Fruit fly (Drosophila melanogaster): Measurements from ENCODE around the gene CG7029.

DNA sequence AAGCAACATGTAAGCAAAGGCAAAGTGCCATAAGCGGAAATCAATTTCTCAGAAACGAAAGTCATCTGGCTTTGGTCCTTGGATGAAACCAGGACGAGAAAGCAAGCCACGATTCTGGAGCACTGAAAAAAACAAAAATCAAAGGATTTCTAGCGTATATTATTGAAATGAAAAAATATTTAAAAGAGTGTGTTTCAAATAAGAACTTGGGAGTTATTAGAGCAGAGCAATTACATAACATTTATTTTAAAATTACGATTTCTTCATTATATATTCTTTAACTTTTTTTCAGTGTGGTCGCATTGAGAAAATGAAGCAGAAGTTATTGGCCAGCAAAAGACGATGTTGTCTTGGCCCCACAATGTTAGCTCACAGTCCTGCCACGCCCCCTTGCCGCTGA is 72.0 kb downstream of the CG7029 start:
- no peak for TF ChIP-seq pan (optimal IDR thresholded peaks at IDR 0.05)
- no peak for TF ChIP-seq Dfd (GFP tag; optimal IDR thresholded peaks at IDR 0.05)
- no peak for TF ChIP-seq Hr78 (GFP tag; optimal IDR thresholded peaks at IDR 0.05)
- TF ChIP-seq usp (GFP tag; optimal IDR thresholded peaks at IDR 0.05), result no peak
- TF ChIP-seq Jra (GFP tag; optimal IDR thresholded peaks at IDR 0.05), result no peak
- TF ChIP-seq woc (GFP tag; optimal IDR thresholded peaks at IDR 0.05), result no peak
- no peak for TF ChIP-seq Mio (GFP tag; optimal IDR thresholded peaks at IDR 0.05)
- TF ChIP-seq psq (GFP tag; optimal IDR thresholded peaks at IDR 0.05), result no peak
- TF ChIP-seq dl (GFP tag; optimal IDR thresholded peaks at IDR 0.05; ENCODE audit: insufficient read depth in 1 of 2, partially characterized antibody in 2 of 2), result no peak
- TF ChIP-seq Hr83 (GFP tag; optimal IDR thresholded peaks at IDR 0.05; ENCODE audit: poor library complexity, severe bottlenecking), result no peak
- no peak for TF ChIP-seq tai (GFP tag; optimal IDR thresholded peaks at IDR 0.05)
- TF ChIP-seq Rel (GFP tag; optimal IDR thresholded peaks at IDR 0.05), result no peak
- TF ChIP-seq Rel (tag; optimal IDR thresholded peaks at IDR 0.05), result no peak
- no peak for TF ChIP-seq ey (GFP tag; optimal IDR thresholded peaks at IDR 0.05)
